Worm (Caenorhabditis elegans): ENCODE results near the gene pitr-6.

pitr-6 gene

ce11 chrII:12496981-12497380 lies 51.9 kb downstream of the pitr-6 start, which contains the start of gene T21B4.3:
T21B4.3 (minus strand) TSS chrII:12497081.
- TF ChIP-seq hlh-13 (GFP tag; optimal IDR thresholded peaks at IDR 0.05) (no peak), dmd-4 (tag; optimal IDR thresholded peaks at IDR 0.05; ENCODE audit: borderline replicate concordance) (no peak), rnt-1 (tag; optimal IDR thresholded peaks at IDR 0.05) (no peak), hlh-6 (tag; optimal IDR thresholded peaks at IDR 0.05) (no peak)
